Worm (Caenorhabditis elegans) whole organism, young adult: ENCODE measurements around the gene Y67D8C.2.

ENCODE experiments used
- B0261.1 ChIP-seq: sonication (generic microtip); optimal IDR thresholded peaks from 2 replicates; lab custom pipeline; 2016; ENCODE audit warnings: mild to moderate bottlenecking, missing genetic modification characterization, moderate library complexity, missing compliant biosample characterization
- Y53G8AR.9 ChIP-seq: fragments of 200-800 bp; sonication (Bioruptor generic); conservative IDR thresholded peaks from 2 replicates; pipeline ENCODE4 v1.3.6; 2022; ENCODE audit warnings: missing genetic modification reagents, missing genetic modification characterization, missing compliant biosample characterization
- Y56A3A.18 ChIP-seq: fragments of 200-800 bp; sonication (Bioruptor generic); IDR thresholded peaks from 2 replicates; pipeline ENCODE4 v1.3.6; 2022; ENCODE audit warnings: missing genetic modification reagents, missing genetic modification characterization, missing compliant biosample characterization
- Y95B8A.8 ChIP-seq: fragments of 200-800 bp; sonication (Bioruptor generic); IDR thresholded peaks from 2 replicates; pipeline ENCODE4 v1.3.6; 2022; ENCODE audit warnings: missing genetic modification reagents, missing genetic modification characterization, missing compliant biosample characterization
- aptf-3 ChIP-seq: fragments of 200-800 bp; sonication (Bioruptor generic); IDR thresholded peaks from 2 replicates; pipeline ENCODE4 v1.3.6; 2022; ENCODE audit warnings: missing genetic modification characterization, missing compliant biosample characterization
- ccch-3 ChIP-seq: fragments of 200-800 bp; sonication (Bioruptor generic); optimal IDR thresholded peaks from 2 replicates; lab custom pipeline; 2018; ENCODE audit warnings: mild to moderate bottlenecking, missing genetic modification characterization, missing compliant biosample characterization
- cebp-2 ChIP-seq: fragments of 200-800 bp; sonication (Bioruptor generic); IDR thresholded peaks from 2 replicates; pipeline ENCODE4 v1.3.6; 2022; ENCODE audit warnings: missing genetic modification characterization, missing compliant biosample characterization
- dpff-1 ChIP-seq: sonication (generic microtip); optimal IDR thresholded peaks from 2 replicates; lab custom pipeline; 2017; ENCODE audit warnings: mild to moderate bottlenecking, missing genetic modification characterization, missing compliant biosample characterization
- efl-1 ChIP-seq: fragments of 150-350 bp; optimal IDR thresholded peaks from 2 replicates; lab custom pipeline; 2014; ENCODE audit warnings: missing biosample characterization, missing genetic modification reagents, missing genetic modification characterization
- egl-44 ChIP-seq: fragments of 200-800 bp; sonication (Bioruptor generic); IDR thresholded peaks from 2 replicates; pipeline ENCODE4 v1.3.6; 2022; ENCODE audit warnings: missing genetic modification reagents, missing genetic modification characterization, missing compliant biosample characterization
- ekl-4 ChIP-seq: fragments of 200-800 bp; sonication (Bioruptor generic); IDR thresholded peaks from 2 replicates; pipeline ENCODE4 v1.3.6; 2022; ENCODE audit warnings: missing genetic modification reagents, missing genetic modification characterization, missing compliant biosample characterization
- fkh-3 ChIP-seq: sonication (generic microtip); optimal IDR thresholded peaks from 2 replicates; lab custom pipeline; 2016; ENCODE audit warnings: mild to moderate bottlenecking, missing genetic modification characterization, missing compliant biosample characterization
- gei-17 ChIP-seq: fragments of 200-800 bp; sonication (Bioruptor generic); optimal IDR thresholded peaks from 2 replicates; lab custom pipeline; 2018; ENCODE audit warnings: mild to moderate bottlenecking, missing genetic modification characterization, missing compliant biosample characterization
- him-1 ChIP-seq: sonication (generic microtip); optimal IDR thresholded peaks from 2 replicates; lab custom pipeline; 2016; ENCODE audit warnings: missing genotype, missing genetic modification reagents, missing genetic modification characterization, missing compliant biosample characterization
- hmg-1.2 ChIP-seq: fragments of 200-800 bp; sonication (Bioruptor generic); IDR thresholded peaks from 2 replicates; pipeline ENCODE4 v1.3.6; 2022; ENCODE audit warnings: missing genetic modification reagents, missing genetic modification characterization, missing compliant biosample characterization
- hrde-1 ChIP-seq: sonication (generic microtip); optimal IDR thresholded peaks from 2 replicates; lab custom pipeline; 2016; ENCODE audit warnings: missing genetic modification characterization, mild to moderate bottlenecking, missing compliant biosample characterization, moderate library complexity, missing genotype, missing genetic modification reagents, borderline replicate concordance
- nfya-1 ChIP-seq: sonication (generic microtip); optimal IDR thresholded peaks from 2 replicates; lab custom pipeline; 2017; ENCODE audit warnings: antibody characterized with exemption, missing compliant biosample characterization, missing genetic modification characterization, borderline replicate concordance; ENCODE audit not compliant: insufficient read depth
- nhr-179 ChIP-seq: sonication (generic microtip); optimal IDR thresholded peaks from 2 replicates; lab custom pipeline; 2016; ENCODE audit warnings: mild to moderate bottlenecking, missing genetic modification characterization, missing compliant biosample characterization
- nhr-90 ChIP-seq: sonication (generic microtip); optimal IDR thresholded peaks from 2 replicates; lab custom pipeline; 2016; ENCODE audit warnings: missing genotype, mild to moderate bottlenecking, missing genetic modification characterization, missing compliant biosample characterization
- pbrm-1 ChIP-seq: fragments of 200-800 bp; sonication (Bioruptor generic); IDR thresholded peaks from 2 replicates; pipeline ENCODE4 v1.3.6; 2022; ENCODE audit warnings: missing genetic modification reagents, missing genetic modification characterization, missing compliant biosample characterization
- pha-4 ChIP-seq: fragments of 150-350 bp; sonication (generic microtip); optimal IDR thresholded peaks from 2 replicates; lab custom pipeline; 2014; ENCODE audit warnings: missing biosample characterization, missing genetic modification reagents, missing genetic modification characterization
- repo-1 ChIP-seq: sonication (generic microtip); optimal IDR thresholded peaks from 2 replicates; lab custom pipeline; 2017; ENCODE audit warnings: mild to moderate bottlenecking, missing genetic modification characterization, missing compliant biosample characterization
- sptf-2 ChIP-seq: fragments of 200-800 bp; sonication (Bioruptor generic); optimal IDR thresholded peaks from 2 replicates; lab custom pipeline; 2018; ENCODE audit warnings: mild to moderate bottlenecking, missing genetic modification characterization, missing compliant biosample characterization
- tlf-1 ChIP-seq: fragments of 200-800 bp; sonication (Bioruptor generic); optimal IDR thresholded peaks from 2 replicates; lab custom pipeline; 2018; ENCODE audit warnings: mild to moderate bottlenecking, missing genetic modification characterization, missing compliant biosample characterization
- unc-62 ChIP-seq: fragments of 150-350 bp; optimal IDR thresholded peaks from 2 replicates; lab custom pipeline; 2014; ENCODE audit warnings: missing biosample characterization, missing genetic modification reagents, missing genetic modification characterization
- ztf-22 ChIP-seq: fragments of 200-800 bp; sonication (Bioruptor generic); optimal IDR thresholded peaks from 2 replicates; lab custom pipeline; 2018; ENCODE audit warnings: mild to moderate bottlenecking, missing genetic modification characterization, moderate library complexity, missing compliant biosample characterization
- ztf-26 ChIP-seq: sonication (generic microtip); optimal IDR thresholded peaks from 2 replicates; lab custom pipeline; 2017; ENCODE audit warnings: missing genetic modification characterization, missing compliant biosample characterization

Gene Y67D8C.2

DNA sequence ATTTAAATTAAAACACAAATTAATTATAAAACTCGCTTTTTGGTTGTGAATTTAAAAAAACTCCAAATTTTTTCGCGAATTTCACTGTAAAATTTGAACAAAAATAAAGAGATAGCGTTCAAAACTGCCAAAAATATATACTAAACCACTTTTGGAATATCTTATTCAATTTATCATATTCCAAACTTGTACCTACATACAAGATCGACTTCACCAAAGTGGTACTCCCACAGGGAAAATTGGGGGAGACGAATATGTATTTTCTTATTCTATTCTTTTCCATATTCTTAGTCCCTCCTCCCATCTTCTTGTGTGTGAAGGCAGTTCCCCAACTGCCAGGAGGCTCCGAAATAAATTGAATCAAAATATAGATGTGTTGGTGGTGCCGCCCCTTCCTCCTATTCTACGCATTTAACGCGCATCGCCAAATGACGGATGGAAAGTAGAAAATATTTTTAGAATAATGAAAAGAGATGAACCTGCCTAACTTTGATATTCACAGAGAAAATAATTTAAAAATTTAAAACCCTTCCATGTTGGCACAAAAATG lies 24.0 kb downstream of the Y67D8C.2 start:
- TF ChIP-seq nhr-179 (tag; lab: Kevin White, UChicago), result no peak
- no peak for TF ChIP-seq ztf-26 (tag; lab: Kevin White, UChicago)
- no peak for TF ChIP-seq ekl-4 (GFP tag; lab: Robert Waterston, UW)
- TF ChIP-seq efl-1, result no peak

DNA sequence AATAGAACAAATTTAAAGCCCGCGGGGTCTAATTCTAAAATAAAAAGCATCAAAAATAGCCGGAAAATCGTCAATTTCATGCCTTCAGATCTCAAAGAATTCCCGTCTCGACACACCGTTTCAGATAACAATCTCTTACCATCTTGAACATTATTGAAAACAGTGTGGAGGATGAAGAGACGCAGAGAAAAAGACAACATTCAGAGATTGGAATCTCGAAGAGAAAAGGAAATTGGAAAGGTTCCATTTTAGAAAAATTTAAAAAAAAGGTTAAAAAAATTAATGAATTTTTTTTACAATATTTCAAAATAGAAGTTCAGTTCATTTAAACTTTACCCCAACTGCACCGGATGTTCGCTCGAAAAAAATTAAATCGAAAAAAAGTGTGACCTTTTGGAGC lies 24.9 kb downstream of the Y67D8C.2 start:
- TF ChIP-seq hmg-1.2 (GFP tag; lab: Robert Waterston, UW) (peak; percentile 56; the same call in 1 of the 2 replicates), unc-62 (GFP tag; lab: Kevin White, UChicago) (no peak)

DNA sequence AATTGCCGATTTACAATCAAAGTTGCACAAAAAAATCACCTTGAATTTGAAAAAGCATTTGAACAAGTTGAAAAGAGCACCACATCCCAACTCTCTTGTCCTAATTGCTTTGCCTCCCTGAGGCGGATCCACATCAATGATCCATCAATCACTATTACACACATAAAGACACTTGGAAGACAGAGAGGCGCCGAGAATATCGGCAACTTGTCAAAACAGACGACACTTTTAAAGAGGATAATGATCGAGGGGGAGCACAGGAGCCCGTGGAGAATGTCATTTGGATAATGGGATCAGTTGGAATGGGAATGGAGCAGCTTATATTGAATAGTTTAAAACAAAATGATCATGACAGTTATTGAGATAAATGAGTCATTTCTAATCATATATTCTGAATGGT lies 29.1 kb downstream of the Y67D8C.2 start:
- TF ChIP-seq gei-17 (GFP tag; lab: Kevin White, UChicago) (no peak), sptf-2 (GFP tag; lab: Kevin White, UChicago) (no peak), fkh-3 (no peak), nfya-1 (tag; lab: Kevin White, UChicago) (no peak), nhr-90 (tag; lab: Kevin White, UChicago) (no peak), efl-1 (no peak), ztf-22 (GFP tag; lab: Kevin White, UChicago) (no peak), hmg-1.2 (GFP tag; lab: Robert Waterston, UW) (no peak), ccch-3 (GFP tag; lab: Kevin White, UChicago) (no peak), repo-1 (no peak), Y95B8A.8 (GFP tag; lab: Robert Waterston, UW) (no peak), dpff-1 (tag; lab: Kevin White, UChicago) (no peak), hrde-1 (tag; lab: Kevin White, UChicago) (no peak), cebp-2 (GFP tag; lab: Robert Waterston, UW) (no peak), pbrm-1 (GFP tag; lab: Robert Waterston, UW) (no peak), pha-4 (tag; lab: Kevin White, UChicago) (no peak), egl-44 (GFP tag; lab: Robert Waterston, UW) (no peak), aptf-3 (no peak), Y53G8AR.9 (GFP tag; lab: Robert Waterston, UW) (no peak)

DNA sequence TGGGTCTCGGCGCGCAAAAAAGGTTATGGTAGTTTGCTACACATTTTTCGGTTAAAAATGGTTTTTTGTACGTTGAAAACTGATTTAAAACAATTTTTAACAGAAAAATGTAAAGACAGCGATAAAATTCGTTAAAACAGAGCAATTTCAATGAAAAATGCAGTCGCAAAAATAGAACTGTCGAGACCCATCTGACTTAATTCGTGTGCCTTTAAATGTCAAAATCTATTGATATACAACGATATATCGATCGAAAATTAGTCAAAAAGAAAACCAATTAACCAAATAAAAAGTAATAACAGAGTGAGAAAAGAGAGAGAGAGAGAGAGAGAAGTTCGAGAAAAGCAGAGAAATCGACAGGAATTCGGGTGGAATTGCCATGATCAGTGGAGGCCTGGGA lies 49.0 kb downstream of the Y67D8C.2 start:
- TF ChIP-seq B0261.1, result no peak
- no peak for TF ChIP-seq cebp-2 (GFP tag; lab: Robert Waterston, UW)
- TF ChIP-seq him-1 (tag; lab: Kevin White, UChicago), result no peak
- no peak for TF ChIP-seq Y56A3A.18 (GFP tag; lab: Robert Waterston, UW)
- TF ChIP-seq ccch-3 (GFP tag; lab: Kevin White, UChicago), result no peak
- TF ChIP-seq tlf-1 (GFP tag; lab: Kevin White, UChicago), result no peak
